Worm (Caenorhabditis elegans) whole organism, late embryonic: Measurements from ENCODE around the gene F25B5.6.

Experiments
- C38D4.7 ChIP-seq: fragments of 200-800 bp; sonication (Bioruptor generic); optimal IDR thresholded peaks from 2 replicates; lab custom pipeline; 2018; ENCODE audit warnings: mild to moderate bottlenecking, missing genetic modification characterization, moderate library complexity, missing compliant biosample characterization
- ceh-19 ChIP-seq: fragments of 200-800 bp; sonication (Bioruptor generic); optimal IDR thresholded peaks from 2 replicates; lab custom pipeline; 2018; ENCODE audit warnings: mild to moderate bottlenecking, missing genetic modification characterization, missing compliant biosample characterization
- ceh-2 ChIP-seq: sonication (generic microtip); optimal IDR thresholded peaks from 2 replicates; lab custom pipeline; 2016; ENCODE audit warnings: missing genotype, missing genetic modification characterization, missing compliant biosample characterization
- ceh-31 ChIP-seq: sonication (generic microtip); optimal IDR thresholded peaks from 2 replicates; lab custom pipeline; 2016; ENCODE audit warnings: missing genetic modification characterization, missing compliant biosample characterization
- ceh-34 ChIP-seq: sonication (generic microtip); optimal IDR thresholded peaks from 2 replicates; lab custom pipeline; 2016; ENCODE audit warnings: mild to moderate bottlenecking, missing genetic modification characterization, missing compliant biosample characterization
- ceh-48 ChIP-seq: sonication (generic microtip); optimal IDR thresholded peaks from 2 replicates; lab custom pipeline; 2016; ENCODE audit warnings: missing genetic modification characterization, inconsistent platforms, missing compliant biosample characterization
- dve-1 ChIP-seq: sonication (generic microtip); optimal IDR thresholded peaks from 2 replicates; lab custom pipeline; 2017; ENCODE audit warnings: antibody characterized with exemption, mild to moderate bottlenecking, missing genetic modification characterization, missing compliant biosample characterization
- elt-2 ChIP-seq: sonication (generic microtip); optimal IDR thresholded peaks from 2 replicates; lab custom pipeline; 2016; ENCODE audit warnings: missing genetic modification reagents, missing genetic modification characterization, missing compliant biosample characterization
- elt-4 ChIP-seq: sonication (generic microtip); optimal IDR thresholded peaks from 2 replicates; lab custom pipeline; 2016; ENCODE audit warnings: missing genetic modification characterization, missing compliant biosample characterization
- ets-4 ChIP-seq: sonication (generic microtip); optimal IDR thresholded peaks from 2 replicates; lab custom pipeline; 2016; ENCODE audit warnings: missing genetic modification characterization, missing compliant biosample characterization
- fax-1 ChIP-seq: sonication (generic microtip); optimal IDR thresholded peaks from 2 replicates; lab custom pipeline; 2016; ENCODE audit warnings: missing genotype, missing genetic modification characterization, missing compliant biosample characterization
- hlh-30 ChIP-seq: sonication (generic microtip); optimal IDR thresholded peaks from 2 replicates; lab custom pipeline; 2017; ENCODE audit warnings: antibody characterized with exemption, missing genetic modification characterization, missing compliant biosample characterization; ENCODE audit not compliant: insufficient read depth
- hlh-6 ChIP-seq: sonication (generic microtip); optimal IDR thresholded peaks from 2 replicates; lab custom pipeline; 2016; ENCODE audit warnings: missing genotype, missing genetic modification characterization, missing compliant biosample characterization
- hlh-8 ChIP-seq: sonication (generic microtip); optimal IDR thresholded peaks from 2 replicates; lab custom pipeline; 2016; ENCODE audit warnings: missing genotype, missing genetic modification characterization, missing compliant biosample characterization
- madf-2 ChIP-seq: sonication (generic microtip); optimal IDR thresholded peaks from 2 replicates; lab custom pipeline; 2017; ENCODE audit warnings: missing genetic modification characterization, missing compliant biosample characterization
- mec-3 ChIP-seq: sonication (generic microtip); optimal IDR thresholded peaks from 2 replicates; lab custom pipeline; 2016; ENCODE audit warnings: borderline replicate concordance, missing genetic modification characterization, missing compliant biosample characterization
- nfya-1 ChIP-seq: sonication (generic microtip); optimal IDR thresholded peaks from 2 replicates; lab custom pipeline; 2017; ENCODE audit warnings: missing genetic modification characterization, mild to moderate bottlenecking, missing compliant biosample characterization, antibody characterized with exemption, moderate library complexity
- pat-9 ChIP-seq: fragments of 200-800 bp; sonication (Bioruptor generic); optimal IDR thresholded peaks from 2 replicates; lab custom pipeline; 2018; ENCODE audit warnings: mild to moderate bottlenecking, missing genetic modification characterization, moderate library complexity, missing compliant biosample characterization
- pax-1 ChIP-seq: fragments of 150-350 bp; optimal IDR thresholded peaks from 2 replicates; lab custom pipeline; 2014; ENCODE audit warnings: missing biosample characterization, missing genetic modification characterization
- pha-4 ChIP-seq: fragments of 150-350 bp; optimal IDR thresholded peaks from 2 replicates; lab custom pipeline; 2018; ENCODE audit warnings: missing biosample characterization, missing genetic modification reagents, missing genetic modification characterization
- rnt-1 ChIP-seq: sonication (generic microtip); optimal IDR thresholded peaks from 2 replicates; lab custom pipeline; 2016; ENCODE audit warnings: missing genetic modification characterization, missing compliant biosample characterization
- sdc-2 ChIP-seq: sonication (generic microtip); optimal IDR thresholded peaks from 2 replicates; lab custom pipeline; 2016; ENCODE audit warnings: missing genotype, missing genetic modification characterization, missing compliant biosample characterization
- sox-4 ChIP-seq: sonication (generic microtip); optimal IDR thresholded peaks from 2 replicates; lab custom pipeline; 2017; ENCODE audit warnings: mild to moderate bottlenecking, missing genetic modification characterization, inconsistent platforms, missing compliant biosample characterization
- tbx-2 ChIP-seq: sonication (generic microtip); optimal IDR thresholded peaks from 2 replicates; lab custom pipeline; 2016; ENCODE audit warnings: missing genetic modification characterization, missing compliant biosample characterization
- ttx-3 ChIP-seq: sonication (generic microtip); optimal IDR thresholded peaks from 2 replicates; lab custom pipeline; 2016; ENCODE audit warnings: missing genetic modification reagents, missing genetic modification characterization, missing compliant biosample characterization
- ztf-16 ChIP-seq: sonication (generic microtip); optimal IDR thresholded peaks from 2 replicates; lab custom pipeline; 2017; ENCODE audit warnings: missing genetic modification characterization, missing compliant biosample characterization

F25B5.6 gene

DNA sequence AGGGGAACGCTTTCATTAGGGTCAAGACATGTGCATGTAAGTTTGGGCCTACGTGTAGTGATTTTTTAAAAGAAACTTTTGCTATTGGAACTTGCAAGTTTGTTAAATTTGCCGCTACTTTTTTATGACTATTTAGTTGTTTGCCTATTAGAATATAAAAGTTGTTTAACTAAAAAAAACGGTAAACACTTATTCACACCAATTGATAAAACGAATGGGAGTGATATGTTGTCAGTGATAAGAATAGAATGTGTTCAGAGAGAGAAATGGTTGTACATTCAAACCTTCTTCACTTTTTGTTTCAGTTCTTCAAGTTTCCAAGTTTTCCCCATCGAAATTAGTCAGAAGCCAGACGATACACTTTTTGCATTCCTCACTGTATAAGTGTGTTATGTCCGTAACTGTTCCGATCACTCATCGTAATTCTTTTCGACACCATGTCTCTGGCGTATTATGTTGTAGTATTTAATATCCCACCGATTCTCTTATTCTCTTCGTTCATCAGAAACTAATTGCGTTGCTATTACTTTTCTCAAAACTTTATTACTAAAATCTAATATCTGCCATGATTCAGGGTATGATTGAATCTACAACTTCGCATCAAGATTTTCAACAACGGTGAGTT lies 17.4 kb upstream of the F25B5.6 start, which contains the start of gene dct-6:
Gene dct-6, plus strand, starts transcription at position 575 of the 625 bp plus-strand sequence.
- TF ChIP-seq sox-4 (no peak), elt-2 (tag; lab: Kevin White, UChicago) (peak; percentile 12)

DNA sequence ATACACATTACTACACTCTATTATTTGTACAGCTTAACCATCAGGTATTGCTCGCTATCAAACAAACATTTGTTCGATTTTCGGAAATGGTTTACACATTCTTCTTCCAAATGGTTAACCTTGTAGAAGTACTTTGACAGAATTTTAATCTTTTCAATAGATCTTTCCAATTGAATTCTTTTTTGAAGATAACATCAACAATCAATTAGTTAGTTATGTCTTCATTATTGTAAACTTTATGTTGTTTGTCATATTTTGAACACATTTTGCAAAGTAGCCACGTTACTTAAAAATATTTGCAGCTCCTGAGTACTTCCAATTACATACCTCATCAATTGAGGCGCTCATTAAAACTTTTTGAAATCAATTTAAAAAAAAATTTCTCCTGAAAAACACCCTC lies 16.8 kb upstream of the F25B5.6 start:
- TF ChIP-seq rnt-1 (tag; lab: Kevin White, UChicago) = no peak
- no peak for TF ChIP-seq hlh-8 (tag; lab: Kevin White, UChicago)

DNA sequence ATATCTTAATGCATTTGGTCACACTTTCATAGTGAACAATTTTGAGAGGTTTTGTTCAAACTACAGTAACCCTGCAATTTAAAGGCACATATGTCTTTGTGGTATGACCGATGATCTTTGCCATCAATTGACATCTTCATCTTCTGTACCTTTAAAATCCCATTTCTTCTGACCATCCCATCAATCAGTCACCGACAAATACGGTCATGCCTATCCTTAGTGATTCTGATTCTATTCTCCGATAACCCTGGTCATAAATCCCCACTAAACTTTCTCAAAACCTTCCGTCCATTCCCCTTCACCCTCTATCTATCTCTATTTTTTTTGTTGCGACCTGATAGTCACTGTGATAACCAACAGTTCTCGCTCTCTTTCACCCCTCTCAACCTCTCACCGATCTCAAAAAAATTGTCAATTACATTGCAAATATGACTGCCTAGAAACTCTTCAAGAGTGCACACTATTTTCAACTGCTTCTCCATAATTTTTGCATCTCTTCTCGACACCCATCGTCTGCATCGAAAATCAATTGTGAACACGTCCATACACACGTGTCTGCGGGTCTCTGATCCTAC lies 15.6 kb upstream of the F25B5.6 start:
- TF ChIP-seq hlh-30 (tag; lab: Kevin White, UChicago) = no peak
- TF ChIP-seq ceh-48 (tag; lab: Kevin White, UChicago) = no peak

DNA sequence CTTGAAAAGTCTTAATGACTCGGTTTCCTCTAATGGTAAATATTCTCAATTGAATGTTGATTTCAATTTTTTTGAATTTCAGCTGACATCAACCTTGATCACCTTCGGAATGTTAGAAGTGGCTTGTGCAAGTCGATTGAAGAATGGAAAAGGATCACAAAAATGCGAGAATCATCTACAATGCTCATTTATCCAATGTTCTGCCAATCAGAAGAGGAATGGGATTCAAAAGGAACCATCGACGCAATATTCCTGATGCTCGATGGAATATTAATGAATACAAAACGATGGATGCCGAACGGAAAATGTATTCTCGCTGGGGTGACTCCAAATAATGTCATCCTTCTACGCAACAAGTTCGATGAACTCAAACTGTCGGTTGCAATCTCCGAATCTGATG lies 13.0 kb upstream of the F25B5.6 start:
- no peak for TF ChIP-seq ttx-3 (tag; lab: Kevin White, UChicago)
- no peak for TF ChIP-seq mec-3 (tag; lab: Kevin White, UChicago)
- TF ChIP-seq madf-2 (tag; lab: Kevin White, UChicago) = no peak
- no peak for TF ChIP-seq ceh-2 (tag; lab: Kevin White, UChicago)
- no peak for TF ChIP-seq elt-4 (tag; lab: Kevin White, UChicago)
- no peak for TF ChIP-seq ztf-16 (tag; lab: Kevin White, UChicago)

DNA sequence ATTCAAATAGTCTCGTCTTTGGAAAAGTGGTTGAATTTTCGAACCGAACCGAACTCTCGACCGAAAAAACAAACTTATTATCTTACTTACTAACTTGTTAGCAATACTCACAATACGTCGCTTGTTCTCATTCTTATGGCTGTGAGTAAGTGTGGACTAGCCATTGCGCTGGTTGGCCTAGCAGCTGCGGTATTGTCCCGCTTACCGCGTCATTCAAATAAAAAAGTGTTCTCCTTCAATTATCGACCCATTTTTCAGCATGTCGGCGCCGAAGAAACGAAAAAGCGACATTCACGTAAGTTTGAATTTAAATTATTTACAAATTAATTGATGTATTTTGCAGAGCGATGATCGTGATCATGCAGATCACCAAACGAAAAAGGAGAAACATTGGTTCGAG lies 10.5 kb upstream of the F25B5.6 start:
- no peak for TF ChIP-seq pax-1
- no peak for TF ChIP-seq pat-9 (tag; lab: Kevin White, UChicago)
- TF ChIP-seq ceh-31 (tag; lab: Kevin White, UChicago) = peak; percentile 14
- TF ChIP-seq ets-4 = peak; percentile 79

DNA sequence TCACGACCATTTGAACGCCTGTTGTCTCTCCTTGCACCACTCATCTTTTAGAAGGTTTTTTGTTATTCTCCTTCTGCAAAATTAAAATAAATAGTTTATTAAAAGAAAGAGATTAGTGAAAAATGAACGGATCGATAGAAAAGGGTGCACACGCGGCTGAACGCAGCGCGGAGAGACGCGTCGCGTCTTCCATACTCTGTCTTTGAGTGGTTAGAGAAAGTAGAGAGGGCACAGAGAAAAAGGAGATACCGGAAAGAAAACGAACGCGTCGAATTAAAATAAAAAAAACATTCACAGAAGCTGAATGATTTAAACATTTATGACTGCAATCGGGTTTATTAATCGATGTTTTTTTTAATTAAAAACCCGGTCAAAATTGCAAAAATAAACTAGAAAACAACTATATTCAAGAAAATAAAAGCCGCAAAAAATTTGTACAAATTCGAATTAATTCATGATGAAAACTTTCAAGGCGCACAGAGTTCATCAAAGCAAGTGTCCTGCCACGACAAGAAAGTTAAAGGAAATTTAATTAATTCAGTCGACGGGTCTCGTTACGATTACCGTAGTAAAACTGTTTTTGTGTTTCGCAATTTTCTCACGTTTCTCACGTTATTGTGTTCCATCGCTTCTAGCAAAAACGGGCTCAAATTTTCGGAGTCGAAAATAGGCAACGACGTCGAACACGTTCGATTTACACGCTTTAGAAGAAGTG lies 9.8 kb upstream of the F25B5.6 start, which contains the start of the genes nono-1 and nop-1:
Gene nono-1, minus strand, starts transcription at position 75 of the 715 bp plus-strand sequence.
Gene nop-1, plus strand, starts transcription at position 551 of the 715 bp plus-strand sequence.
- TF ChIP-seq dve-1 (tag; lab: Kevin White, UChicago) (no peak), fax-1 (tag; lab: Kevin White, UChicago) (no peak), pha-4 (no peak), ceh-31 (tag; lab: Kevin White, UChicago) (peak; percentile 40), pat-9 (tag; lab: Kevin White, UChicago) (no peak), nfya-1 (tag; lab: Kevin White, UChicago) (peak; percentile 65), ets-4 (peak; percentile 59), elt-2 (tag; lab: Kevin White, UChicago) (no peak), C38D4.7 (GFP tag; lab: Kevin White, UChicago) (no peak), sdc-2 (no peak), ceh-48 (tag; lab: Kevin White, UChicago) (peak; percentile 49), ceh-19 (GFP tag; lab: Kevin White, UChicago) (no peak), ceh-34 (tag; lab: Kevin White, UChicago) (peak; percentile 12)

DNA sequence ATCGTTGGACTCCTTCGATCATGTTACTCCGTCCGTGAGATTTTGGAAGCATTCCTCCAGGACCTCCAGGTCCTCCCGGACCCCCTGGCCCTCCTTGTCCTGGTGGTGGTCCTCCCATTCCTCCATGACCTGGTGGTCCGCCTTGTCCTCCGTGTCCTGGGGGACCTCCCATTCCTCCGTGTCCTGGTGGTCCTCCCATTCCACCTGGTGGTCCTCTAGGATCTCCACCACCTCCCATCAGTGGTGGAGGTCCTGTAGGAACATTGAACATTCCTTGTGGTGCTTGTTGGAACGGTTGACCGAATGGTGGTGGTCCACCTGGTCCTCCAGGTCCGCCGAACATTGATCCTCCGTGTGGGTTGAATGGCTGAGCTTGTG lies 5.4 kb upstream of the F25B5.6 start:
- TF ChIP-seq pha-4 = no peak
- peak; percentile 13 for TF ChIP-seq tbx-2 (tag; lab: Kevin White, UChicago)
- TF ChIP-seq hlh-6 (tag; lab: Kevin White, UChicago) = peak; percentile 25
- TF ChIP-seq, all 69 proteins: peak for 2
